Worm (Caenorhabditis elegans) whole organism, L4 larva: ENCODE data around the gene F46C8.3.

ENCODE experiments used
- D1046.2 ChIP-seq: fragments of 200-800 bp; sonication (Bioruptor generic); IDR thresholded peaks from 2 replicates; pipeline ENCODE4 v1.3.6; 2022; ENCODE audit warnings: missing genetic modification characterization, missing compliant biosample characterization
- F10B5.3 ChIP-seq: sonication (generic microtip); optimal IDR thresholded peaks from 2 replicates; lab custom pipeline; 2016; ENCODE audit warnings: mild to moderate bottlenecking, missing genetic modification characterization, missing compliant biosample characterization
- F49E8.2 ChIP-seq: sonication (generic microtip); optimal IDR thresholded peaks from 2 replicates; lab custom pipeline; 2016; ENCODE audit warnings: missing compliant biosample characterization, mild to moderate bottlenecking, missing genetic modification characterization, borderline replicate concordance
- R02D3.7 ChIP-seq: fragments of 150-350 bp; sonication (generic microtip); optimal IDR thresholded peaks from 3 replicates; lab custom pipeline; 2014; ENCODE audit warnings: missing biosample characterization, missing genetic modification characterization
- Y105C5A.15 ChIP-seq: fragments of 200-800 bp; sonication (Bioruptor generic); IDR thresholded peaks from 2 replicates; pipeline ENCODE4 v1.3.6; 2022; ENCODE audit warnings: missing genetic modification characterization, missing compliant biosample characterization
- Y48G9A.11 ChIP-seq: fragments of 200-800 bp; sonication (Bioruptor generic); IDR thresholded peaks from 2 replicates; pipeline ENCODE4 v1.3.6; 2022; ENCODE audit warnings: missing genetic modification reagents, missing genetic modification characterization, missing compliant biosample characterization
- Y75B8A.6 ChIP-seq: fragments of 200-800 bp; sonication (Bioruptor generic); IDR thresholded peaks from 2 replicates; pipeline ENCODE4 v1.3.6; 2022; ENCODE audit warnings: missing genetic modification reagents, missing genetic modification characterization, missing compliant biosample characterization
- aha-1 ChIP-seq: fragments of 150-350 bp; peaks from one replicate; lab custom pipeline; 2014; ENCODE audit warnings: missing biosample characterization, missing genetic modification characterization
- ama-1 ChIP-seq: fragments of 150-350 bp; optimal IDR thresholded peaks from 2 replicates; lab custom pipeline; 2014; ENCODE audit warnings: inconsistent platforms, mixed read lengths
- arid-1 ChIP-seq: fragments of 200-800 bp; sonication (Bioruptor generic); conservative IDR thresholded peaks from 2 replicates; pipeline ENCODE4 v1.3.6; 2022; ENCODE audit warnings: missing genetic modification reagents, missing genetic modification characterization, missing compliant biosample characterization
- attf-4 ChIP-seq: sonication (generic microtip); optimal IDR thresholded peaks from 3 replicates; lab custom pipeline; 2017; ENCODE audit warnings: missing biosample characterization, missing genetic modification characterization
- ceh-44 ChIP-seq: fragments of 200-800 bp; sonication (Bioruptor generic); IDR thresholded peaks from 2 replicates; pipeline ENCODE4 v1.3.6; 2022; ENCODE audit warnings: missing genetic modification reagents, missing genetic modification characterization, missing compliant biosample characterization
- cey-2 ChIP-seq: sonication (generic microtip); optimal IDR thresholded peaks from 3 replicates; lab custom pipeline; 2017; ENCODE audit warnings: missing genetic modification characterization, mild to moderate bottlenecking, missing compliant biosample characterization, antibody characterized with exemption, borderline replicate concordance; ENCODE audit not compliant: insufficient read depth
- daf-16 ChIP-seq, 3 experiments: sonication (generic microtip); optimal IDR thresholded peaks; 2 replicates each; lab custom pipeline; 2016 to 2017; ENCODE audit warnings: missing genetic modification characterization in 3 of 3, missing genetic modification reagents in 3 of 3, mild to moderate bottlenecking in 2 of 3, missing compliant biosample characterization in 2 of 3, missing biosample characterization in 1 of 3, moderate library complexity in 1 of 3
- daf-19 ChIP-seq: fragments of 200-800 bp; sonication (Bioruptor generic); conservative IDR thresholded peaks from 2 replicates; pipeline ENCODE4 v1.3.6; 2022; ENCODE audit warnings: missing genetic modification characterization, missing compliant biosample characterization
- dmd-9 ChIP-seq: fragments of 200-800 bp; sonication (Bioruptor generic); IDR thresholded peaks from 2 replicates; pipeline ENCODE4 v1.3.6; 2022; ENCODE audit warnings: missing genetic modification reagents, missing genetic modification characterization, missing compliant biosample characterization
- egl-43 ChIP-seq: fragments of 200-800 bp; sonication (Bioruptor generic); IDR thresholded peaks from 2 replicates; pipeline ENCODE4 v1.3.6; 2022; ENCODE audit warnings: missing genetic modification reagents, missing genetic modification characterization, missing compliant biosample characterization
- jun-1 ChIP-seq: fragments of 150-350 bp; optimal IDR thresholded peaks from 2 replicates; lab custom pipeline; 2014; ENCODE audit warnings: missing biosample characterization, missing genetic modification reagents, missing genetic modification characterization
- lin-29 ChIP-seq: fragments of 200-800 bp; sonication (Bioruptor generic); IDR thresholded peaks from 2 replicates; pipeline ENCODE4 v1.3.6; 2022; ENCODE audit warnings: missing genetic modification reagents, missing genetic modification characterization, missing compliant biosample characterization
- lsy-2 ChIP-seq, 2 experiments: fragments of 150-350 bp in 1 of 2; sonication (generic microtip) in 1 of 2; optimal IDR thresholded peaks; 2 replicates each; lab custom pipeline; 2014 to 2017; ENCODE audit warnings: missing biosample characterization in 2 of 2, missing genetic modification characterization in 2 of 2
- mes-2 ChIP-seq: sonication (generic microtip); optimal IDR thresholded peaks from 2 replicates; lab custom pipeline; 2016; ENCODE audit warnings: missing genotype, mild to moderate bottlenecking, missing genetic modification characterization, missing compliant biosample characterization; ENCODE audit not compliant: poor library complexity, severe bottlenecking
- mxl-3 ChIP-seq: fragments of 200-800 bp; sonication (Bioruptor generic); optimal IDR thresholded peaks from 2 replicates; lab custom pipeline; 2018; ENCODE audit warnings: mild to moderate bottlenecking, missing genetic modification characterization, missing compliant biosample characterization
- nhr-10 ChIP-seq: fragments of 150-350 bp; optimal IDR thresholded peaks from 2 replicates; lab custom pipeline; 2014; ENCODE audit warnings: missing biosample characterization, missing genetic modification characterization
- nhr-102 ChIP-seq: sonication (generic microtip); optimal IDR thresholded peaks from 2 replicates; lab custom pipeline; 2016; ENCODE audit warnings: mild to moderate bottlenecking, missing genetic modification characterization, moderate library complexity, missing compliant biosample characterization
- nhr-25 ChIP-seq: sonication (generic microtip); optimal IDR thresholded peaks from 2 replicates; lab custom pipeline; 2017; ENCODE audit warnings: missing genetic modification characterization, mild to moderate bottlenecking, missing compliant biosample characterization, antibody characterized with exemption, moderate library complexity, borderline replicate concordance; ENCODE audit not compliant: insufficient read depth
- nhr-76 ChIP-seq: fragments of 150-350 bp; optimal IDR thresholded peaks from 2 replicates; lab custom pipeline; 2014; ENCODE audit warnings: missing biosample characterization, missing genetic modification characterization
- nhr-77 ChIP-seq: fragments of 150-350 bp; optimal IDR thresholded peaks from 2 replicates; lab custom pipeline; 2014; ENCODE audit warnings: missing biosample characterization, missing genetic modification characterization
- saeg-2 ChIP-seq: fragments of 200-800 bp; sonication (Bioruptor generic); IDR thresholded peaks from 2 replicates; pipeline ENCODE4 v1.3.6; 2022; ENCODE audit warnings: missing genetic modification reagents, missing genetic modification characterization, missing compliant biosample characterization
- skn-1 ChIP-seq: fragments of 150-350 bp; optimal IDR thresholded peaks from 2 replicates; lab custom pipeline; 2014; ENCODE audit warnings: missing biosample characterization, missing genetic modification characterization
- snpc-1.2 ChIP-seq: fragments of 200-800 bp; sonication (Bioruptor generic); IDR thresholded peaks from 2 replicates; pipeline ENCODE4 v1.3.6; 2022; ENCODE audit warnings: missing genetic modification reagents, missing genetic modification characterization, missing compliant biosample characterization
- unc-39 ChIP-seq: sonication (generic microtip); optimal IDR thresholded peaks from 2 replicates; lab custom pipeline; 2017; ENCODE audit warnings: missing biosample characterization, missing genetic modification characterization
- unc-62 ChIP-seq, 3 experiments: fragments of 150-350 bp in 1 of 3; sonication (generic microtip); optimal IDR thresholded peaks in 2 of 3; peaks in 1 of 3; 1 replicate in 1 of 3; 2 replicates in 2 of 3; lab custom pipeline; 2014 to 2017; ENCODE audit warnings: missing biosample characterization in 3 of 3, missing genetic modification characterization in 3 of 3, missing genetic modification reagents in 3 of 3, missing genotype in 1 of 3
- vab-7 ChIP-seq: fragments of 200-800 bp; sonication (Bioruptor generic); IDR thresholded peaks from 2 replicates; pipeline ENCODE4 v1.3.6; 2022; ENCODE audit warnings: missing genetic modification reagents, missing genetic modification characterization, missing compliant biosample characterization
- zag-1 ChIP-seq: fragments of 150-350 bp; optimal IDR thresholded peaks from 2 replicates; lab custom pipeline; 2014; ENCODE audit warnings: missing biosample characterization, missing genetic modification characterization
- zip-11 ChIP-seq: fragments of 200-800 bp; sonication (Bioruptor generic); IDR thresholded peaks from 2 replicates; pipeline ENCODE4 v1.3.6; 2022; ENCODE audit warnings: missing genetic modification characterization, missing compliant biosample characterization
- zip-2 ChIP-seq: fragments of 150-350 bp; optimal IDR thresholded peaks from 2 replicates; lab custom pipeline; 2014; ENCODE audit warnings: missing biosample characterization, missing genetic modification characterization
- ztf-7 ChIP-seq: fragments of 150-350 bp; optimal IDR thresholded peaks from 2 replicates; lab custom pipeline; 2014; ENCODE audit warnings: missing biosample characterization, missing genetic modification characterization

Gene F46C8.3

DNA sequence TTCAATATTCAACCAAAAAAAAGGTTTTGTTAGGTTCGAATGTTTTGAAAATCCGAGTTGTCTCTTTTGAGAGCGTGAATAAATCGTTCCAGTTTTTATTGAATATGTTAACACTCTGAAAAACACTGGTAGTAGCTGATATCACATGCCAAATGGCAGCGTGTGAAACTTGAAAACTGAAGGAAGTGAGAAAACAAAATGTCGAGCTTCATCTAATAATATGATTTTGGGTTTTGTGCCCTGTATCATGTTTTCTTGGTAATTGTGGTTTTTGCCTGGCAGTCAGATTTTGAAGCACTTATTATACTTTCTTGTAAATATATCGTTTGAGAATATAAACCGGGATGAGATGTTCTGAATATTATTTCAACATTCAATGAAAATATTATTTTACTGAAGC is 22.6 kb upstream of the F46C8.3 start, which contains the start of gene F48E3.6:
Gene F48E3.6 (minus strand): TSS at position 101 of the 400 bp plus-strand sequence.
- TF ChIP-seq attf-4 (tag; lab: Kevin White, UChicago) (no peak), mxl-3 (no peak), D1046.2 (GFP tag; lab: Robert Waterston, UW) (no peak), lsy-2 (tag; optimal IDR thresholded peaks at IDR 0.05; lab: Kevin White, UChicago) (no peak), nhr-102 (no peak), F49E8.2 (tag; lab: Kevin White, UChicago) (no peak), unc-62 (GFP tag; optimal IDR thresholded peaks at IDR 0.05 in 1 of 2; lab: Kevin White, UChicago) (no peak), unc-62 (tag; optimal IDR thresholded peaks at IDR 0.05; lab: Kevin White, UChicago) (no peak), nhr-25 (tag; lab: Kevin White, UChicago) (no peak), R02D3.7 (no peak), zag-1 (tag; lab: Kevin White, UChicago) (no peak), ztf-7 (tag; lab: Kevin White, UChicago) (no peak), zip-2 (tag; lab: Kevin White, UChicago) (no peak), cey-2 (tag; lab: Kevin White, UChicago) (no peak), nhr-10 (tag; lab: Kevin White, UChicago) (no peak), skn-1 (tag; lab: Kevin White, UChicago) (no peak), unc-39 (no peak)

DNA sequence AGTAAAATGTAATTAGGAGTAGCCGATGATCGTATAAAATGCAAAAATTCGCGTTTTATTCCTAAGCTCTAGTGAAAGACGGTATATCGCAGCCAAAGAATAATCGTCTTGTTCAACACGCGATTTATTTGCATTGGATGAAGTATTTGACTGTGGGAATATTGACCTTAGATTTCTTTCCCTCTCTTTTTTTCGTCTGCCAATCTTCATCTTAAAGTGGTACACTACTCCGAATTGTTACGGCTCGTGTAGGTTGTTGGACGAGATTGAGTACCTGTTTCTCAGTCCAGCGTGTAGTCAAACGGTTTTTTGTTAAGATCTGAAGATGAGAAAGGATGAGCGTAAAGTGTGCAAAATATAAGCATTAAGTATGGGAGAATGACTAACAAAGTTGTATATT is 18.8 kb upstream of the F46C8.3 start, which contains the start of gene lgc-11:
Gene lgc-11 (minus strand): TSS at position 101 of the 400 bp plus-strand sequence.
- no peak for TF ChIP-seq ceh-44 (GFP tag; lab: Robert Waterston, UW)
- TF ChIP-seq mes-2 (tag; lab: Kevin White, UChicago) = no peak
- TF ChIP-seq skn-1 (tag; lab: Kevin White, UChicago) = no peak
- TF ChIP-seq F10B5.3 (tag; lab: Kevin White, UChicago) = no peak
- TF ChIP-seq nhr-77 = no peak
- no peak for TF ChIP-seq Y48G9A.11 (GFP tag; lab: Robert Waterston, UW)
- TF ChIP-seq daf-19 (GFP tag; lab: Robert Waterston, UW) = no peak
- no peak for TF ChIP-seq daf-16 (GFP tag; optimal IDR thresholded peaks at IDR 0.05; lab: Kevin White, UChicago)
- TF ChIP-seq daf-16 (tag; optimal IDR thresholded peaks at IDR 0.05; lab: Kevin White, UChicago) = no peak
- no peak for TF ChIP-seq lin-29 (GFP tag; lab: Robert Waterston, UW)
- TF ChIP-seq zip-2 (tag; lab: Kevin White, UChicago) = no peak
- no peak for TF ChIP-seq mxl-3
- TF ChIP-seq saeg-2 = no peak
- TF ChIP-seq, all 104 proteins: peak for 0

DNA sequence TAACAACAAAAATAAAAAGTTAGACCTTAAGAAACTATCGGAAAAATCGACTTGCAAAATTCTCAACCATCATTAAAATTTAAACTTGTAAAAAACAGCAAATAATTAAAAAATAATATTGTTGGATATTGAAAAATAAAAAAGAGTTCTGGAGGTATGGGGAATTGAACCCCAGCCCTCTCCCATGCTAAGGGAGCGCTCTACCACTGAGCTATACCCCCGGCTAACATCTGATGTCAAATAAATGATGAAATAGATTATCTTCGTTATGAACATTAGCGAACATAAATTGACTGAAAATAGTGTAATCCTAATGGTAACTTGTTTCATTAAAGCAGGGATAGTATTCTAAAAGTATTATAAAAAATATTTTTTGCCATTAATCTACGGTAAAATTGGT is 18.2 kb upstream of the F46C8.3 start:
- TF ChIP-seq arid-1 (peak; percentile 62; the same call in 1 of the 2 replicates), F49E8.2 (tag; lab: Kevin White, UChicago) (peak; percentile 16), Y48G9A.11 (GFP tag; lab: Robert Waterston, UW) (0 out of 2 replicates have a peak, but pooled peaks have one; percentile 20), egl-43 (GFP tag; lab: Robert Waterston, UW) (0 out of 2 replicates have a peak, but pooled peaks have one; percentile 51), mes-2 (tag; lab: Kevin White, UChicago) (peak; percentile 42), dmd-9 (GFP tag; lab: Robert Waterston, UW) (no peak), nhr-76 (tag; lab: Kevin White, UChicago) (no peak), Y75B8A.6 (GFP tag; lab: Robert Waterston, UW) (0 out of 2 replicates have a peak, but pooled peaks have one; percentile 32), Y105C5A.15 (0 out of 2 replicates have a peak, but pooled peaks have one; percentile 59), lin-29 (GFP tag; lab: Robert Waterston, UW) (no peak), vab-7 (0 out of 2 replicates have a peak, but pooled peaks have one; percentile 39), jun-1 (tag; lab: Kevin White, UChicago) (no peak), ama-1 (lab: Kevin White, UChicago) (no peak), daf-16 (GFP tag; optimal IDR thresholded peaks at IDR 0.05; lab: Kevin White, UChicago) (peak in 1 of 2 experiments; percentile 36), daf-16 (tag; optimal IDR thresholded peaks at IDR 0.05; lab: Kevin White, UChicago) (no peak), snpc-1.2 (GFP tag; lab: Robert Waterston, UW) (peak; percentile 68), zip-11 (GFP tag; lab: Robert Waterston, UW) (0 out of 2 replicates have a peak, but pooled peaks have one; percentile 27), daf-19 (GFP tag; lab: Robert Waterston, UW) (0 out of 2 replicates have a peak, but pooled peaks have one; percentile 64), aha-1 (peak; percentile 55)
